Comparison of ENCODE assay signal across 1 fruit fly cellular context in the genomic region with DNA sequence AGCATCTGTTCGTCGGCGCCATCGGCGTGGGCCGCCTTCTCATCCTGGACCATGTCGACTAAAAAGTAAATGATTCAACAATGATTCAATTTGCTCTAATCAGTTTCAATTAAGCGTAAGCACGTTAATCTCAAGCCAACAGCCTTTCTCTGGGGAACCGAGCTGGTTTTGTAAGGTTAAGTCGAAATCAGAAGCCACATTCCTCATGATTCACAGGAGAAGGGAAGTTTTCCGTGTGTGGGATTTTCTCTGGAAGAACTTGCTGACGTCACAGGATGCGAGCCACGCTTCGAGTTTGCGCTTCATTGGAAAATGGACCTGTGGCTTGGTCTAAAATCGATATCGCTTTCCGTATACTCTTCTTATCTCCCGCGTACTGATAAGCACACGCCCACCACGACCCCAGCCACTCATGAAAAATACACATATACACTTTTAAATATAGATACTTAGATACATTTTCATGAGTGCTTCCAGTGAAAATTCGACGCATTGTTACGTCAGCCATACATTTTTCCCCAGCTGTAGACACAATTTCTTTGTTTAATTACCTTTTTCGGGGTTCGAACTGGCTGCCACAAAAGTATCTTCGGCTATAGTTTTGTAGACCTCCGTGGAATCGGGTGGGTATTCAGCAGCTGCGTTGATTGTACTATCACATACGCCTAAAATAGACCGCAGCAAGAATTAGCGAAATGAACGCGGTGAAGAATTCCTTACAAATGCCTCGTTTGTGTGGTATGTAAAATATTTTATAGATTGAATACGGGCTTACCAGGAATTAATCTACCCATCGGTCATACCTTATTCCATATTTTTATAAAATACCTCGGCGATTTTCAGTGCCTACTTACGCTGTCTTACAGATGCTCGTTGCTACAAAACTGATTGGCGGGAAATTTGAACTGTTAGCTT.
TF ChIP-seq lines count a peak whose summit lies in the region.

No protein-coding gene starts in this region.

TF ChIP-seq in whole organism, embryonic, 481 proteins besides CTCF, POLR2A, EP300 and RAD21 (continued from another document and continues in another):
- no peak for TF ChIP-seq CG15479 (GFP tag; optimal IDR thresholded peaks at IDR 0.05; lab: Kevin White, UChicago)
- no peak for TF ChIP-seq CG13775 (GFP tag; optimal IDR thresholded peaks at IDR 0.05; lab: Kevin White, UChicago)
- peak; percentile 4 for TF ChIP-seq odd (GFP tag; optimal IDR thresholded peaks at IDR 0.05; lab: Kevin White, UChicago)
- peak; percentile 22 for TF ChIP-seq unpg (GFP tag; optimal IDR thresholded peaks at IDR 0.05; lab: Kevin White, UChicago)
- TF ChIP-seq insv (GFP tag; optimal IDR thresholded peaks at IDR 0.05; lab: Kevin White, UChicago): peak in 1 of 2 experiments; percentile 31
- TF ChIP-seq ac (GFP tag; optimal IDR thresholded peaks at IDR 0.05; lab: Kevin White, UChicago): no peak
- peak; percentile 24 for TF ChIP-seq CG3281 (GFP tag; optimal IDR thresholded peaks at IDR 0.05; lab: Kevin White, UChicago)
- TF ChIP-seq CG18011 (GFP tag; optimal IDR thresholded peaks at IDR 0.05; lab: Kevin White, UChicago): peak; percentile 99
- no peak for TF ChIP-seq unc-4 (GFP tag; IDR thresholded peaks at IDR 0.05; lab: Robert Waterston, UW; ENCODE audit: partially characterized antibody)
- no peak for TF ChIP-seq NK7.1 (GFP tag; optimal IDR thresholded peaks at IDR 0.05; lab: Kevin White, UChicago)
- no peak for TF ChIP-seq Asciz (GFP tag; optimal IDR thresholded peaks at IDR 0.05; lab: Kevin White, UChicago)
- TF ChIP-seq CG11696 (GFP tag; IDR thresholded peaks at IDR 0.05; lab: Robert Waterston, UW): no peak
- no peak for TF ChIP-seq C15 (GFP tag; IDR thresholded peaks at IDR 0.05; lab: Robert Waterston, UW)
- TF ChIP-seq CG9215 (GFP tag; IDR thresholded peaks at IDR 0.05; lab: Robert Waterston, UW): no peak
- no peak for TF ChIP-seq dati (GFP tag; IDR thresholded peaks at IDR 0.05; lab: Robert Waterston, UW)
- no peak for TF ChIP-seq CG34224 (GFP tag; IDR thresholded peaks at IDR 0.05; lab: Robert Waterston, UW; ENCODE audit: partially characterized antibody)
- TF ChIP-seq CG30403 (GFP tag; optimal IDR thresholded peaks at IDR 0.05; lab: Kevin White, UChicago): no peak
- TF ChIP-seq tup (GFP tag; optimal IDR thresholded peaks at IDR 0.05; lab: Kevin White, UChicago): no peak
- peak; percentile 1 for TF ChIP-seq CG6854 (GFP tag; optimal IDR thresholded peaks at IDR 0.05; lab: Kevin White, UChicago)
- no peak for TF ChIP-seq ap (GFP tag; IDR thresholded peaks at IDR 0.05; lab: Robert Waterston, UW)
- TF ChIP-seq ssp (GFP tag; IDR thresholded peaks at IDR 0.05; lab: Robert Waterston, UW): peak; percentile 76
- TF ChIP-seq CG10979 (tag; optimal IDR thresholded peaks at IDR 0.05; lab: Kevin White, UChicago): peak; percentile 5
- TF ChIP-seq CG33557 (GFP tag; optimal IDR thresholded peaks at IDR 0.05; lab: Kevin White, UChicago): no peak
- TF ChIP-seq Awh (GFP tag; IDR thresholded peaks at IDR 0.05; lab: Robert Waterston, UW): no peak
- peak; percentile 56 for TF ChIP-seq CG10267 (tag; optimal IDR thresholded peaks at IDR 0.05; lab: Kevin White, UChicago)
- TF ChIP-seq Fer1 (GFP tag; optimal IDR thresholded peaks at IDR 0.05; lab: Kevin White, UChicago): peak; percentile 64
- TF ChIP-seq CG17186 (GFP tag; optimal IDR thresholded peaks at IDR 0.05; lab: Kevin White, UChicago): peak; percentile 39
- TF ChIP-seq zen (tag; optimal IDR thresholded peaks at IDR 0.05; lab: Kevin White, UChicago): peak; percentile 62
- TF ChIP-seq H15 (GFP tag; IDR thresholded peaks at IDR 0.05; lab: Robert Waterston, UW): no peak
- TF ChIP-seq CG7357 (GFP tag; IDR thresholded peaks at IDR 0.05; lab: Robert Waterston, UW): no peak
- TF ChIP-seq CG7271 (tag; optimal IDR thresholded peaks at IDR 0.05; lab: Kevin White, UChicago): peak; percentile 15
- no peak for TF ChIP-seq bowl (GFP tag; IDR thresholded peaks at IDR 0.05; lab: Robert Waterston, UW)
- TF ChIP-seq Ptx1 (GFP tag; IDR thresholded peaks at IDR 0.05; lab: Robert Waterston, UW): 0 out of 2 replicates have a peak, but pooled peaks have one; percentile 22
- TF ChIP-seq CG2116 (GFP tag; optimal IDR thresholded peaks at IDR 0.05; lab: Kevin White, UChicago): peak; percentile 26
- TF ChIP-seq dm (GFP tag; optimal IDR thresholded peaks at IDR 0.05; lab: Kevin White, UChicago): peak; percentile 33
- TF ChIP-seq Vsx1 (GFP tag; optimal IDR thresholded peaks at IDR 0.05; lab: Kevin White, UChicago): no peak
- peak; percentile 33 for TF ChIP-seq da (GFP tag; optimal IDR thresholded peaks at IDR 0.05; lab: Kevin White, UChicago)
- TF ChIP-seq CG4820 (GFP tag; optimal IDR thresholded peaks at IDR 0.05; lab: Kevin White, UChicago): peak; percentile 10
- TF ChIP-seq grau (tag; optimal IDR thresholded peaks at IDR 0.05; lab: Kevin White, UChicago): peak; percentile 46
- peak; percentile 42 for TF ChIP-seq tx (GFP tag; optimal IDR thresholded peaks at IDR 0.05; lab: Kevin White, UChicago)
- TF ChIP-seq pfk (GFP tag; optimal IDR thresholded peaks at IDR 0.05; lab: Kevin White, UChicago): no peak
- TF ChIP-seq Hmx (GFP tag; optimal IDR thresholded peaks at IDR 0.05; lab: Kevin White, UChicago): no peak
- TF ChIP-seq CG10959 (GFP tag; IDR thresholded peaks at IDR 0.05; lab: Robert Waterston, UW): no peak
- no peak; the same call in 1 of the 2 replicates for TF ChIP-seq chm (GFP tag; IDR thresholded peaks at IDR 0.05; lab: Robert Waterston, UW)
- TF ChIP-seq CG8359 (GFP tag; optimal IDR thresholded peaks at IDR 0.05; lab: Kevin White, UChicago; ENCODE audit: borderline replicate concordance): no peak
- peak; percentile 25 for TF ChIP-seq CG12391 (tag; optimal IDR thresholded peaks at IDR 0.05; lab: Kevin White, UChicago)
- peak; percentile 85 for TF ChIP-seq D19A (tag; optimal IDR thresholded peaks at IDR 0.05; lab: Kevin White, UChicago)
- peak; percentile 27 for TF ChIP-seq Sin3A (optimal IDR thresholded peaks at IDR 0.05; lab: Kevin White, UChicago)
- TF ChIP-seq vnd (GFP tag; IDR thresholded peaks at IDR 0.05; lab: Robert Waterston, UW; ENCODE audit: partially characterized antibody): no peak
- no peak for TF ChIP-seq CG1832 (GFP tag; optimal IDR thresholded peaks at IDR 0.05; lab: Kevin White, UChicago)
- TF ChIP-seq B-H2 (GFP tag; optimal IDR thresholded peaks at IDR 0.05; lab: Kevin White, UChicago): peak; percentile 67
- no peak for TF ChIP-seq jing (GFP tag; optimal IDR thresholded peaks at IDR 0.05; lab: Kevin White, UChicago)
- TF ChIP-seq ara (GFP tag; IDR thresholded peaks at IDR 0.05; lab: Robert Waterston, UW): no peak
- peak; percentile 93 for TF ChIP-seq YL-1 (GFP tag; optimal IDR thresholded peaks at IDR 0.05; lab: Kevin White, UChicago)
- TF ChIP-seq CG18619 (GFP tag; optimal IDR thresholded peaks at IDR 0.05; lab: Kevin White, UChicago): no peak
- TF ChIP-seq Ravus (GFP tag; IDR thresholded peaks at IDR 0.05; lab: Robert Waterston, UW): no peak
- TF ChIP-seq Abd-B (GFP tag; optimal IDR thresholded peaks at IDR 0.05; lab: Kevin White, UChicago): peak; percentile 29
- TF ChIP-seq Dref (GFP tag; IDR thresholded peaks at IDR 0.05; lab: Robert Waterston, UW): peak; percentile 43; the same call in 1 of the 2 replicates
- peak; percentile 55 for TF ChIP-seq BEAF-32 (GFP tag; optimal IDR thresholded peaks at IDR 0.05; lab: Kevin White, UChicago)
- peak; percentile 65 for TF ChIP-seq scrt (GFP tag; optimal IDR thresholded peaks at IDR 0.05; lab: Kevin White, UChicago)
- TF ChIP-seq CG1792 (GFP tag; optimal IDR thresholded peaks at IDR 0.05; lab: Kevin White, UChicago): no peak
- peak; percentile 74 for TF ChIP-seq gro (GFP tag; optimal IDR thresholded peaks at IDR 0.05; lab: Kevin White, UChicago)
- no peak for TF ChIP-seq CG7928 (GFP tag; optimal IDR thresholded peaks at IDR 0.05; lab: Kevin White, UChicago)
- TF ChIP-seq Nf-YC (tag; optimal IDR thresholded peaks at IDR 0.05; lab: Kevin White, UChicago): peak; percentile 54
- peak; percentile 53 for TF ChIP-seq gsb-n (tag; optimal IDR thresholded peaks at IDR 0.05; lab: Kevin White, UChicago)
- peak; percentile 56 for TF ChIP-seq CG30020 (tag; optimal IDR thresholded peaks at IDR 0.05; lab: Kevin White, UChicago)
- TF ChIP-seq CG14667 (GFP tag; IDR thresholded peaks at IDR 0.05; lab: Robert Waterston, UW): no peak
- peak; percentile 49 for TF ChIP-seq CG10147 (GFP tag; optimal IDR thresholded peaks at IDR 0.05; lab: Kevin White, UChicago)
- TF ChIP-seq CG9817 (tag; optimal IDR thresholded peaks at IDR 0.05; lab: Kevin White, UChicago): no peak
- TF ChIP-seq ind (GFP tag; optimal IDR thresholded peaks at IDR 0.05; lab: Kevin White, UChicago): no peak
- no peak for TF ChIP-seq CG17359 (tag; optimal IDR thresholded peaks at IDR 0.05; lab: Kevin White, UChicago)
- no peak for TF ChIP-seq p53 (GFP tag; optimal IDR thresholded peaks at IDR 0.05; lab: Kevin White, UChicago)
- TF ChIP-seq Hey (tag; optimal IDR thresholded peaks at IDR 0.05; lab: Kevin White, UChicago): no peak
- peak; percentile 15 for TF ChIP-seq nom (GFP tag; optimal IDR thresholded peaks at IDR 0.05; lab: Kevin White, UChicago)
- no peak for TF ChIP-seq sens-2 (GFP tag; IDR thresholded peaks at IDR 0.05; lab: Robert Waterston, UW)
- TF ChIP-seq HmgZ (tag; optimal IDR thresholded peaks at IDR 0.05; lab: Kevin White, UChicago): peak; percentile 87
- peak; percentile 77 for TF ChIP-seq CG15514 (GFP tag; optimal IDR thresholded peaks at IDR 0.05; lab: Kevin White, UChicago)
- TF ChIP-seq cwo (GFP tag; optimal IDR thresholded peaks at IDR 0.05; lab: Kevin White, UChicago): peak; percentile 6
- no peak for TF ChIP-seq tll (GFP tag; optimal IDR thresholded peaks at IDR 0.05; lab: Kevin White, UChicago)
- 0 out of 2 replicates have a peak, but pooled peaks have one; percentile 47 for TF ChIP-seq vvl (GFP tag; IDR thresholded peaks at IDR 0.05; lab: Robert Waterston, UW)
- TF ChIP-seq exex (tag; optimal IDR thresholded peaks at IDR 0.05; lab: Kevin White, UChicago): peak; percentile 55
- peak; percentile 55 for TF ChIP-seq grn (GFP tag; optimal IDR thresholded peaks at IDR 0.05; lab: Kevin White, UChicago)
- TF ChIP-seq CG4854 (GFP tag; optimal IDR thresholded peaks at IDR 0.05; lab: Kevin White, UChicago): no peak
- peak; percentile 21 for TF ChIP-seq CG12219 (GFP tag; optimal IDR thresholded peaks at IDR 0.05; lab: Kevin White, UChicago)
- TF ChIP-seq CG12299 (tag; optimal IDR thresholded peaks at IDR 0.05; lab: Kevin White, UChicago): no peak
- TF ChIP-seq D19B (GFP tag; optimal IDR thresholded peaks at IDR 0.05; lab: Kevin White, UChicago): no peak
- no peak for TF ChIP-seq Hr3 (GFP tag; optimal IDR thresholded peaks at IDR 0.05; lab: Kevin White, UChicago)
- peak; percentile 59; the same call in 1 of the 3 replicates for TF ChIP-seq sr (GFP tag; IDR thresholded peaks at IDR 0.05; lab: Robert Waterston, UW)
- TF ChIP-seq CG42726 (GFP tag; IDR thresholded peaks at IDR 0.05; lab: Robert Waterston, UW; ENCODE audit: partially characterized antibody): peak; percentile 53
- TF ChIP-seq CG2875 (GFP tag; optimal IDR thresholded peaks at IDR 0.05; lab: Kevin White, UChicago): peak; percentile 36
- peak; percentile 18 for TF ChIP-seq nau (GFP tag; optimal IDR thresholded peaks at IDR 0.05; lab: Kevin White, UChicago)
- TF ChIP-seq NFAT (GFP tag; IDR thresholded peaks at IDR 0.05; lab: Robert Waterston, UW): no peak
- no peak for TF ChIP-seq CG4360 (GFP tag; IDR thresholded peaks at IDR 0.05; lab: Robert Waterston, UW)
- TF ChIP-seq Med (GFP tag; lab: Kevin White, UChicago): peak; percentile 89
- peak; percentile 43; the same call in 1 of the 4 replicates for TF ChIP-seq chinmo (GFP tag; IDR thresholded peaks at IDR 0.05; lab: Robert Waterston, UW; ENCODE audit: partially characterized antibody)
- peak; percentile 90 for TF ChIP-seq CG1603 (tag; optimal IDR thresholded peaks at IDR 0.05; lab: Kevin White, UChicago)
- no peak for TF ChIP-seq HLHmδ (GFP tag; optimal IDR thresholded peaks at IDR 0.05; lab: Kevin White, UChicago)
- TF ChIP-seq lilli (GFP tag; optimal IDR thresholded peaks at IDR 0.05; lab: Kevin White, UChicago): peak; percentile 43
- peak; percentile 84 for TF ChIP-seq CG12659 (GFP tag; optimal IDR thresholded peaks at IDR 0.05; lab: Kevin White, UChicago)
- no peak for TF ChIP-seq CG10209 (GFP tag; optimal IDR thresholded peaks at IDR 0.05; lab: Kevin White, UChicago)
- no peak for TF ChIP-seq en (GFP tag; optimal IDR thresholded peaks at IDR 0.05; lab: Kevin White, UChicago)
- TF ChIP-seq rib (GFP tag; IDR thresholded peaks at IDR 0.05; lab: Robert Waterston, UW): no peak
- no peak for TF ChIP-seq gt (GFP tag; IDR thresholded peaks at IDR 0.05; lab: Robert Waterston, UW)
- TF ChIP-seq HLH3B (GFP tag; IDR thresholded peaks at IDR 0.05; lab: Robert Waterston, UW): no peak
- TF ChIP-seq CG6254 (GFP tag; optimal IDR thresholded peaks at IDR 0.05; lab: Kevin White, UChicago): no peak
- no peak for TF ChIP-seq BtbVII (GFP tag; optimal IDR thresholded peaks at IDR 0.05; lab: Kevin White, UChicago)
- peak; percentile 62 for TF ChIP-seq sug (tag; optimal IDR thresholded peaks at IDR 0.05; lab: Kevin White, UChicago)
- peak; percentile 98 for TF ChIP-seq gfzf (GFP tag; optimal IDR thresholded peaks at IDR 0.05; lab: Kevin White, UChicago)
- peak; percentile 29 for TF ChIP-seq wek (GFP tag; optimal IDR thresholded peaks at IDR 0.05; lab: Kevin White, UChicago)
- peak; percentile 68 for TF ChIP-seq Jarid2 (GFP tag; optimal IDR thresholded peaks at IDR 0.05; lab: Kevin White, UChicago)
- no peak for TF ChIP-seq CG7786 (GFP tag; optimal IDR thresholded peaks at IDR 0.05; lab: Kevin White, UChicago)
- TF ChIP-seq bab2 (GFP tag; optimal IDR thresholded peaks at IDR 0.05; lab: Kevin White, UChicago): no peak
- no peak for TF ChIP-seq CG1647 (GFP tag; optimal IDR thresholded peaks at IDR 0.05; lab: Kevin White, UChicago)
- TF ChIP-seq Bgb (GFP tag; IDR thresholded peaks at IDR 0.05; lab: Robert Waterston, UW; ENCODE audit: partially characterized antibody): peak; percentile 28; the same call in 1 of the 2 replicates
- no peak for TF ChIP-seq dan (GFP tag; IDR thresholded peaks at IDR 0.05; lab: Robert Waterston, UW)
- TF ChIP-seq hb (GFP tag; IDR thresholded peaks at IDR 0.05; lab: Robert Waterston, UW; ENCODE audit: partially characterized antibody): no peak
- TF ChIP-seq Spps (tag; optimal IDR thresholded peaks at IDR 0.05; lab: Kevin White, UChicago): peak; percentile 44
- TF ChIP-seq CG8290 (GFP tag; optimal IDR thresholded peaks at IDR 0.05; lab: Kevin White, UChicago): no peak
- TF ChIP-seq CG8290 (tag; optimal IDR thresholded peaks at IDR 0.05; lab: Kevin White, UChicago): peak in 1 of 2 experiments; percentile 61
- TF ChIP-seq CG11723 (GFP tag; optimal IDR thresholded peaks at IDR 0.05; lab: Kevin White, UChicago): no peak
- no peak for TF ChIP-seq ham (GFP tag; IDR thresholded peaks at IDR 0.05; lab: Robert Waterston, UW)
- peak; percentile 21; the same call in 1 of the 3 replicates for TF ChIP-seq row (GFP tag; IDR thresholded peaks at IDR 0.05; lab: Robert Waterston, UW)
